Fruit fly (Drosophila melanogaster) whole organism, adult: ENCODE measurements around the gene ppk21.

Source experiments
- CG33017 ChIP-seq: fragments of 200-800 bp; sonication (Bioruptor generic); optimal IDR thresholded peaks from 2 replicates; lab custom pipeline; 2018; ENCODE audit warnings: missing biosample characterization, mild to moderate bottlenecking, missing genetic modification characterization, moderate library complexity
- CG5204 ChIP-seq: fragments of 200-800 bp; sonication (Bioruptor generic); optimal IDR thresholded peaks from 2 replicates; lab custom pipeline; 2016; ENCODE audit warnings: missing biosample characterization, missing genetic modification characterization
- CG7045 ChIP-seq: fragments of 200-800 bp; sonication (Bioruptor generic); optimal IDR thresholded peaks from 2 replicates; lab custom pipeline; 2017; ENCODE audit warnings: missing biosample characterization, mild to moderate bottlenecking, missing genetic modification characterization
- CG7101 ChIP-seq: fragments of 200-800 bp; sonication (Bioruptor generic); optimal IDR thresholded peaks from 2 replicates; lab custom pipeline; 2018; ENCODE audit warnings: missing biosample characterization, mild to moderate bottlenecking, missing genetic modification characterization, moderate library complexity
- kay ChIP-seq: fragments of 200-800 bp; sonication (Bioruptor generic); peaks from one replicate; lab custom pipeline; 2016; ENCODE audit warnings: missing biosample characterization, missing genetic modification characterization, borderline replicate concordance
- tj ChIP-seq: fragments of 200-800 bp; sonication (Bioruptor generic); optimal IDR thresholded peaks from 3 replicates; lab custom pipeline; 2017; ENCODE audit warnings: missing biosample characterization, mild to moderate bottlenecking, missing genetic modification characterization, moderate library complexity

dm6 chr3R:29617197-29617596 lies 47.4 kb upstream of the ppk21 start:
- TF ChIP-seq CG7101: no peak
- no peak for TF ChIP-seq CG7045 (GFP tag; lab: Kevin White, UChicago)
- TF ChIP-seq CG5204 (GFP tag; lab: Kevin White, UChicago): no peak
- no peak for TF ChIP-seq CG33017 (tag; lab: Kevin White, UChicago)
- no peak for TF ChIP-seq kay (GFP tag; lab: Kevin White, UChicago)
- TF ChIP-seq tj (GFP tag; lab: Kevin White, UChicago): no peak
